Worm (Caenorhabditis elegans) whole organism, L2 larva: ENCODE data around the gene anoh-1.
"Not testable (repeated sequence)": the region's sequence is repeated elsewhere in the genome, so short reads cannot be mapped to it uniquely, and the experiment has no call there.

Source experiments
- C34F6.9 ChIP-seq: fragments of 150-350 bp; optimal IDR thresholded peaks from 2 replicates; lab custom pipeline; 2014; ENCODE audit warnings: missing biosample characterization, missing genetic modification characterization
- F13H6.1 ChIP-seq: sonication (generic microtip); optimal IDR thresholded peaks from 2 replicates; lab custom pipeline; 2016; ENCODE audit warnings: missing genetic modification characterization, missing compliant biosample characterization
- Y55F3AM.14 ChIP-seq: fragments of 200-800 bp; sonication (Bioruptor generic); optimal IDR thresholded peaks from 2 replicates; lab custom pipeline; 2018; ENCODE audit warnings: mild to moderate bottlenecking, missing genetic modification characterization, missing compliant biosample characterization
- aly-2 ChIP-seq: fragments of 150-350 bp; optimal IDR thresholded peaks from 2 replicates; lab custom pipeline; 2014; ENCODE audit warnings: missing biosample characterization, missing genetic modification characterization
- ama-1 ChIP-seq: fragments of 150-350 bp; optimal IDR thresholded peaks from 2 replicates; lab custom pipeline; 2018; ENCODE audit warnings: inconsistent platforms
- blmp-1 ChIP-seq: sonication (generic microtip); optimal IDR thresholded peaks from 2 replicates; lab custom pipeline; 2017; ENCODE audit warnings: missing genetic modification characterization, mild to moderate bottlenecking, missing compliant biosample characterization, antibody characterized with exemption, moderate library complexity; ENCODE audit not compliant: insufficient read depth
- ceh-16 ChIP-seq: fragments of 150-350 bp; optimal IDR thresholded peaks from 2 replicates; lab custom pipeline; 2014; ENCODE audit warnings: missing biosample characterization, missing genetic modification characterization
- ceh-82 ChIP-seq: fragments of 150-350 bp; optimal IDR thresholded peaks from 2 replicates; lab custom pipeline; 2014; ENCODE audit warnings: missing biosample characterization, missing genetic modification characterization
- crh-2 ChIP-seq: sonication (generic microtip); optimal IDR thresholded peaks from 2 replicates; lab custom pipeline; 2017; ENCODE audit warnings: missing biosample characterization, missing genetic modification characterization
- dmd-4 ChIP-seq: sonication (generic microtip); optimal IDR thresholded peaks from 2 replicates; lab custom pipeline; 2017; ENCODE audit warnings: missing biosample characterization, missing genetic modification characterization
- egl-27 ChIP-seq: sonication (generic microtip); optimal IDR thresholded peaks from 3 replicates; lab custom pipeline; 2017; ENCODE audit warnings: missing biosample characterization, missing genetic modification reagents, missing genetic modification characterization
- elt-1 ChIP-seq: fragments of 150-350 bp; optimal IDR thresholded peaks from 2 replicates; lab custom pipeline; 2014; ENCODE audit warnings: missing biosample characterization, missing genetic modification characterization
- fos-1 ChIP-seq: fragments of 150-350 bp; optimal IDR thresholded peaks from 2 replicates; lab custom pipeline; 2014; ENCODE audit warnings: missing biosample characterization, missing genetic modification characterization
- gmeb-1 ChIP-seq: fragments of 150-350 bp; optimal IDR thresholded peaks from 2 replicates; lab custom pipeline; 2014; ENCODE audit warnings: missing biosample characterization, missing genetic modification characterization
- lin-11 ChIP-seq: fragments of 150-350 bp; sonication (generic microtip); optimal IDR thresholded peaks from 2 replicates; lab custom pipeline; 2014; ENCODE audit warnings: missing biosample characterization, missing genetic modification characterization, inconsistent platforms, mixed read lengths
- lin-13 ChIP-seq: fragments of 150-350 bp; optimal IDR thresholded peaks from 2 replicates; lab custom pipeline; 2014; ENCODE audit warnings: missing biosample characterization, missing genetic modification reagents, missing genetic modification characterization
- lsy-2 ChIP-seq, 2 experiments: fragments of 150-350 bp in 1 of 2; sonication (generic microtip) in 1 of 2; optimal IDR thresholded peaks; 2 replicates each; lab custom pipeline; 2014 to 2017; ENCODE audit warnings: missing biosample characterization in 2 of 2, missing genetic modification characterization in 2 of 2
- mab-5 ChIP-seq: fragments of 150-350 bp; optimal IDR thresholded peaks from 2 replicates; lab custom pipeline; 2014; ENCODE audit warnings: missing biosample characterization, missing genetic modification characterization
- nhr-10 ChIP-seq: sonication (generic microtip); optimal IDR thresholded peaks from 2 replicates; lab custom pipeline; 2017; ENCODE audit warnings: missing biosample characterization, missing genetic modification characterization
- nhr-129 ChIP-seq: fragments of 150-350 bp; optimal IDR thresholded peaks from 2 replicates; lab custom pipeline; 2014; ENCODE audit warnings: missing biosample characterization, missing genetic modification characterization
- nhr-23 ChIP-seq: fragments of 150-350 bp; optimal IDR thresholded peaks from 2 replicates; lab custom pipeline; 2014; ENCODE audit warnings: missing biosample characterization, missing genetic modification reagents, missing genetic modification characterization
- nhr-237 ChIP-seq: fragments of 150-350 bp; optimal IDR thresholded peaks from 2 replicates; lab custom pipeline; 2014; ENCODE audit warnings: missing biosample characterization, missing genetic modification characterization
- nhr-25 ChIP-seq: fragments of 150-350 bp; sonication (generic microtip); optimal IDR thresholded peaks from 3 replicates; lab custom pipeline; 2014; ENCODE audit warnings: missing biosample characterization, missing genetic modification characterization
- sem-4 ChIP-seq: fragments of 150-350 bp; optimal IDR thresholded peaks from 2 replicates; lab custom pipeline; 2014; ENCODE audit warnings: missing biosample characterization, missing genetic modification reagents, missing genetic modification characterization
- sma-3 ChIP-seq: sonication (generic microtip); optimal IDR thresholded peaks from 2 replicates; lab custom pipeline; 2016; ENCODE audit warnings: missing genetic modification reagents, missing genetic modification characterization, missing compliant biosample characterization
- sma-9 ChIP-seq, 2 experiments: fragments of 150-350 bp in 1 of 2; sonication (generic microtip) in 1 of 2; optimal IDR thresholded peaks; 2 replicates each; lab custom pipeline; 2014 to 2016; ENCODE audit warnings: missing genetic modification characterization in 2 of 2, mild to moderate bottlenecking in 1 of 2, missing biosample characterization in 1 of 2, missing compliant biosample characterization in 1 of 2, missing genetic modification reagents in 1 of 2, moderate library complexity in 1 of 2
- snpc-4 ChIP-seq: fragments of 150-350 bp; optimal IDR thresholded peaks from 2 replicates; lab custom pipeline; 2014; ENCODE audit warnings: missing biosample characterization, missing genetic modification characterization
- unc-39 ChIP-seq: fragments of 150-350 bp; optimal IDR thresholded peaks from 2 replicates; lab custom pipeline; 2014; ENCODE audit warnings: missing biosample characterization, missing genetic modification characterization
- unc-55 ChIP-seq: fragments of 150-350 bp; sonication (generic microtip); optimal IDR thresholded peaks from 3 replicates; lab custom pipeline; 2014; ENCODE audit warnings: missing biosample characterization, missing genetic modification reagents, missing genetic modification characterization
- unc-62 ChIP-seq: fragments of 150-350 bp; optimal IDR thresholded peaks from 2 replicates; lab custom pipeline; 2014; ENCODE audit warnings: missing biosample characterization, missing genetic modification reagents, missing genetic modification characterization
- zag-1 ChIP-seq: fragments of 150-350 bp; optimal IDR thresholded peaks from 2 replicates; lab custom pipeline; 2014; ENCODE audit warnings: missing biosample characterization, missing genetic modification characterization
- ztf-1 ChIP-seq: fragments of 200-800 bp; sonication (Bioruptor generic); conservative IDR thresholded peaks from 2 replicates; pipeline ENCODE4 v1.3.6; 2022; ENCODE audit warnings: missing genetic modification characterization, missing compliant biosample characterization
- ztf-11 ChIP-seq: sonication (generic microtip); optimal IDR thresholded peaks from 2 replicates; lab custom pipeline; 2017; ENCODE audit warnings: missing biosample characterization, missing genetic modification characterization
- ztf-4 ChIP-seq: fragments of 150-350 bp; optimal IDR thresholded peaks from 2 replicates; lab custom pipeline; 2014; ENCODE audit warnings: missing biosample characterization, missing genetic modification characterization

The anoh-1 gene

DNA sequence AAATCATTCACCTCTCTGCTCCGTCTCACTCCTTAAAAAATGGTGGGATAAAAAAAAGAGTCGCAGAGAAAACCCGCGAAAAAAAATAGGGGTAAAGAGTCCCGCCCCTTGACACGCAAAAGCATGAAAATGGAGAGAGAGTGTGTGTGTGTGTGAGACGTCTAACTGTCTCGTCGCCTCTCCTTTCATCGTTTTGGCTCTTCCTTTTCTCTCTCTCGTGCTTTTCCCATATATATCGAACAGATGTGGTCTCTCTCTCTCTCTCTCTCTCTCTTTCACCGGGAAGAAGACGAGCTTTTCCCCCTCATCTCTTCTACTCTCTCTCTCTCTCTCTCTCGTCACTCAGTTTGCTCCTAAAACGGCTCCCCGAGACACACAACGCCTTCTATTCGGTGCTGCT, 29.4 kb downstream of the anoh-1 start (continued):
- TF ChIP-seq nhr-23 (tag; lab: Kevin White, UChicago) (no peak), ztf-4 (peak; percentile 17), dmd-4 (tag; lab: Kevin White, UChicago) (no peak), mab-5 (tag; lab: Kevin White, UChicago) (peak; percentile 58), fos-1 (tag; lab: Kevin White, UChicago) (peak; percentile 69), sma-3 (GFP tag; lab: Kevin White, UChicago) (no peak)

DNA sequence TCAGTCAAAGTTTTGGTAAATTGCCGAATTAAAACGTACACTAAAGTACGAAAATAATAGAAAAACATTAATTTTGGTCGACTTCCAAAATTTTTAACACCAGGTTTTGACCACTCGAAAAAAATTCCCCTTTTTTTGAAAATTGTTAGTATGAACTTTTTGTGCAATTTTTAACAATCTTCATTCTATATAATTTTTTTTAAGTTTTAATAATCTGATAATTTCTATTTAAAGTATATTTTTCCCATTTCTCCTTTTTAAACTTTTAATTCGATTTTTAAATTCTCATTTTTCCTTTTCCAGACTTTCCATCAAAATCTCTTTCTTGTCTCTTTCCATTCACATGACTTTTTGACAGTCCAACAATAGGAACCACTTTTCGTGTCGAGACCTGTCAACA, 30.6 kb downstream of the anoh-1 start, which contains the start of gene unc-64:
Gene unc-64 (plus strand): TSS at position 301 of the 400 bp plus-strand sequence.
- TF ChIP-seq nhr-237 (tag; lab: Kevin White, UChicago) (no peak), aly-2 (tag; lab: Kevin White, UChicago) (no peak), ceh-82 (tag; lab: Kevin White, UChicago) (no peak), ztf-11 (no peak), ztf-1 (no peak), nhr-129 (no peak)

DNA sequence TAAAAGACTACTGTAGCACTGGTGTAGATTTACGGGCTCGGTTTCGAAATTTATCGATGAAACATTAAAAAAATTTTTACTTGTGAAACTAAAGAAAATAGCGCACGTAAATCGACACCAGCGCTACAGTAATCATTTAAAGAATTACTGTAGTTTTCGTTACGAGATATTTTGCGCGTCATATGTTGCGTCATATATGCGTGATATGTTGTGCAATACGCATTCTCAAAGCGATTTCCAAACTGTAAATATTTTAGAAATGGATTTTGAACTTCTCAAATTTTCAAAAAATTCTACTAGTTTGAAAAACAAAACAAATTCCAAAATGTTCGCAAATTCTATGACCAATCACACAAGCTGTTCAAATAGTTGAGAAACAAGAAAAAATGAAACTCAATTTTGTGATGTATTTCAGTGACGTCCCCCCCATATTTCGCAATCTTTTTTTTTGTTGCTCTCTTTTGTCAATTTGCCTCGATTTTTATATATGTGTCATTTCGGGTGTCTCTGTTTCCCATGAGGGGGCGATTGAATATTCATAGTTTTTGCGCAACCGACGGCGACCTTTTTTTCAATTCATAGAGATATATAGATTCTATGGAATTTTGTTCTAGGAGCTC, 31.6 kb downstream of the anoh-1 start:
- TF ChIP-seq C34F6.9 (peak; percentile 9), mab-5 (tag; lab: Kevin White, UChicago) (no peak), unc-55 (peak; percentile 25)

DNA sequence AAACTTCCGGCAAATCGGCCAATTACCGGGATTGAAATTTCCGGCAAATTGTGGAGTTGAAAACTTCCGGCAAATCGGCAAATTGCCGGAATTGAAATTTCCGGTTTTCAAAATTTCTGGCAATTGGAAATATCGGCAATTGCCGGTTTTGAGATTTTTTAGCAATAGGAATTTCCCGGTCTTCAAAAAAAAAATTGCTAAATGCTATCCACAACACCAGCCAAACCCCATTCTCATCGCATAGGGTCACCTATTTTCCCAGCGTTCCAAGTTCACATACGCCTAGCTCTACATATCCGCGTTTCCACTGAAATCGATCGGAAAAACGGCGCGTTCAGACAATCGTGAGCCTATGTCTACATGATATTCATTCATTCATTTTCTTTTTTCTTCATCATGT, 39.1 kb downstream of the anoh-1 start, which contains the start of gene F56A8.8:
Gene F56A8.8 (plus strand): TSS at position 301 of the 400 bp plus-strand sequence.
- no peak for TF ChIP-seq lsy-2 (tag; optimal IDR thresholded peaks at IDR 0.05; lab: Kevin White, UChicago)
- no peak for TF ChIP-seq dmd-4 (tag; lab: Kevin White, UChicago)
- TF ChIP-seq egl-27 (tag; lab: Kevin White, UChicago), result no peak
- no peak for TF ChIP-seq lin-13

DNA sequence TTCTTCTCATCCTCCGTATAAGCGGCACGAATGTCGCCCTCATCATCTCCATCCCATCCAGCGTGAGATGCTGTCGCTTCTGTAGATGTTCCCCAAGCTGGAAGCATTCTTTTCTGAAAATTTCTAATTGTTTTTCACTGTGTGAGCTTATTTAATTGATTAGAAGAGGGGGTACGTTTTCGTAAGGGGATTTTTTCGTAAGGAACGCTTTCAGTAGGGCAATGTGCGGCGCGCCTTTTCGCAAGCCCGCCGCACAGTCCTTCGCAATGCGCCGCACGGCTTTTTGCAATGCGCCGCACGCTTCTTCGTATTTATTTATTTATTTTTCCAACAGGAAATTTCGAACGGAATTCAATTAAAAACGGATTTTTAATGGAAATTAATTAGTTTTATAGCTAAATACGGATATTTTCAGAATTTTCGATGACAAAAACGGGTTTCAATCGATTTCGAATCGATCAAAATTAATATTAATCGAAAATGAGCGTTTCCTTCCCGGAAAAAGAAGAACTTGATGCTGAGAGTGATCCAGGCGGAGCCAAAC, 46.7 kb downstream of the anoh-1 start, which contains the start of gene set-25:
Gene set-25 (minus strand): TSS at position 120 of the 544 bp plus-strand sequence.
- TF ChIP-seq sma-3 (GFP tag; lab: Kevin White, UChicago), result peak; percentile 8
- TF ChIP-seq lsy-2 (tag; optimal IDR thresholded peaks at IDR 0.05; lab: Kevin White, UChicago), result peak in 1 of 2 experiments; percentile 37

DNA sequence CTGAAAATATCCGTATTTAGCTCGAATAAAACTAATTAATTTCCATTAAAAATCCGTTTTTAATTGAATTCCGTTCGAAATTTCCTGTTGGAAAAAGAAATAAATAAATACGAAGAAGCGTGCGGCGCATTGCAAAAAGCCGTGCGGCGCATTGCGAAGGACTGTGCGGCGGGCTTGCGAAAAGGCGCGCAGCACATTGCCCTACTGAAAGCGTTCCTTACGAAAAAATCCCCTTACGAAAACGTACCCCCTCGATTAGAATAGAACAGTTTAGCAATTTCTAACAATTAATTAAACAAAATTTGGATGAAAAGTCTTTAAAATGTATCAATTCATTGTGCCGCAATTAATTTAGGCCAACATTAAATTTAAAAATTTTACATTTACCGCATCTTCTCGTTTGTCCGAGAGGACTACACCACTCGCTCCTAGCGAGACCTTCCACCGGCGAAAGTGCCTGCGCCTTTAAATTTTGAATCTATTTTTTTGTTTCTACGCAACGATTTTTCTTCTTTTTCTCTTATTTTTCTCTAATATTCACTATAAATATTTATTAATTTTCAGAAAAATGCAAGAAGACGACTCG, 50.0 kb downstream of the anoh-1 start, which contains the start of gene npp-18:
Gene npp-18 (plus strand): TSS at position 565 of the 586 bp plus-strand sequence.
- TF ChIP-seq fos-1 (tag; lab: Kevin White, UChicago), result peak; percentile 33
- TF ChIP-seq sem-4 (tag; lab: Kevin White, UChicago), result peak; percentile 38
- peak; percentile 17 for TF ChIP-seq snpc-4 (tag; lab: Kevin White, UChicago)
- peak; percentile 74 for TF ChIP-seq lin-13
- TF ChIP-seq sma-9 (GFP tag; optimal IDR thresholded peaks at IDR 0.05; lab: Kevin White, UChicago), result peak; percentile 63
- not testable (repeated sequence) for TF ChIP-seq sma-9 (tag; optimal IDR thresholded peaks at IDR 0.05; lab: Kevin White, UChicago)
- TF ChIP-seq lsy-2 (tag; optimal IDR thresholded peaks at IDR 0.05; lab: Kevin White, UChicago), result peak in 1 of 2 experiments; percentile 77
- TF ChIP-seq C34F6.9, result peak; percentile 51
- TF ChIP-seq blmp-1 (tag; lab: Kevin White, UChicago), result peak; percentile 45
- peak; percentile 60 for TF ChIP-seq crh-2
- TF ChIP-seq unc-55, result peak; percentile 58
- peak; percentile 56 for TF ChIP-seq sma-3 (GFP tag; lab: Kevin White, UChicago)
- TF ChIP-seq gmeb-1 (tag; lab: Kevin White, UChicago), result peak; percentile 78
- TF ChIP-seq F13H6.1 (tag; lab: Kevin White, UChicago), result peak; percentile 61

DNA sequence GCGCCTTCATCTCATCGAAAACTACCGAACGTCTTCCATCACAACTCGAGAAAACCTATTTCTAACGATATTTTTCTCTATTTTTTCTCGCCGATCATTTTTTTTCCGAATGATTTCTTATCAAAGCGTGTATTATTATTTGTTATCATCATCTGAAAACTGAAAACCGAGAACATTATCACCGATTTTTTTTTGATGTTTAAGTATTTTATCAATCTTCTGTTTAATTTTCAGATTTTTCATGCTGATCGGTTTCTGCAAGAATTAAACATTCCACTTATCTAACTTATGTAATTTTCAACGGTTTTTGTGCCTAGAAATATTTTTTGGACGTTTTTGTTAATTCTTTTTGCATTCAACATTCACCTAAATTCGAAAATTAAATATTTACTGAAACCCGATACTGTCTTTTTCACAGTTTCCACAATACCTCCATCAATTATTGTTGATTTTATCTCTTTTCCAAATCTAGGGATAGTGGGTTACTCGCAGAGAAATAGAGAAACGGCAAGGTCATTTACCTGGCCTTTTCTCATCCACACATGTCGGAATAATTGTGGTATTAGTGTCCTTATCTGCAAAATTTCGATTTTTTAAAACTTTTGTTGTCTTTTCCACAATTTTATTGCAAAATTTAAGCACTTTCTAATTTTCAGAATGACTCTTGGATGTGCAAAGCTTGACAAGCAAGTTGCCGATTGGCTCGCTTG, 52.5 kb downstream of the anoh-1 start, which contains the start of gene pgm-2:
Gene pgm-2 (plus strand): TSS at position 657 of the 710 bp plus-strand sequence.
- TF ChIP-seq sma-9 (GFP tag; optimal IDR thresholded peaks at IDR 0.05; lab: Kevin White, UChicago) (no peak), sma-9 (tag; optimal IDR thresholded peaks at IDR 0.05; lab: Kevin White, UChicago) (no peak), aly-2 (tag; lab: Kevin White, UChicago) (no peak), ceh-16 (tag; lab: Kevin White, UChicago) (peak; percentile 27), Y55F3AM.14 (GFP tag; lab: Kevin White, UChicago) (no peak), ceh-82 (tag; lab: Kevin White, UChicago) (no peak), elt-1 (tag; lab: Kevin White, UChicago) (no peak), unc-62 (GFP tag; lab: Kevin White, UChicago) (no peak), ztf-11 (no peak), lin-13 (no peak), lin-11 (tag; lab: Kevin White, UChicago) (no peak), zag-1 (tag; lab: Kevin White, UChicago) (no peak), ztf-4 (no peak), sma-3 (GFP tag; lab: Kevin White, UChicago) (peak; percentile 6), nhr-129 (no peak), nhr-25 (tag; lab: Kevin White, UChicago) (peak; percentile 16), ztf-1 (no peak), nhr-10 (no peak), fos-1 (tag; lab: Kevin White, UChicago) (peak; percentile 62), ama-1 (lab: Kevin White, UChicago) (no peak), unc-39 (tag; lab: Kevin White, UChicago) (no peak)
